Fruit fly (Drosophila melanogaster): ENCODE data around the gene CG34447.

DNA sequence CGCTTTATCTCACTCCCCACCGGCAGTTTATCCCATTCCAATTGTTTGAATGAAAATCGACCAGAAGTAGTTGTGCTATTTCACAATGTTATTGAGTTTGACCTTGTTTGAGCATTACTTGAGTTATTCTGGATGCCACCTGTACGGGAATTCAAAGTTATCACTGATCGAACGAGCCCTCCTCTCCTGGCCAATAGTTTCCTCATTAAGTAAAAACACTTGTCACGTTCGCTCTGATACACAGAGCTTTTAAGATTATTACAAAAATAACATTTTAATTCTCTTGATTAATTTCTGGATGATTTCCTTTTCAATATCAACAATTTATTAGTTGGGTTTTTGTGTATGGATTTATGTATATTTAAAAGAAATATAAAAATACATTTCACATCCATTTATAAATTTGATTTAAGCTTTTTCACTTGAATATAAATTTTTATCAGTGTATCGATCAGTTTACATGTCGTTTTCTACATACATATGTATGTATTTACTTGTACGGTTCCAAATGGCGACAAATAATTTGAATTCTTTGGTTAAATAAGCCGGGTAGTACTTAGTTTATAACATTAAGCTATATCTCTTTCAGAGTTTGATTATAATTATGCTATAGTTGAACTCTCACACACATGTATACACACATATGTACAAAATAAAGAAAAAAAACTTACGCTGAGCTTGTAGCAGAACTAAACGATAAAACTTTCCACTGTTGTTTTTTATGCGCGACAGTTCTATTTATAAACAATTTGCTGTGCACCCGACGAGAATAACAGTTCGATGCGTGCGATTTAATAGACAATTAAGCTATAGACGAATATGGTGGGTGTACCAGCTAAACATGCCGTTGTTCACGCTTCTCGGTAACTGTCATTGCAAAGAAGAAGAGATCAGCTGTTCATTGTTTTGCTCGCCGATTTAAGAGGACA, 45.7 kb downstream of the CG34447 start, which contains the start of the genes CG3609 and CG15390:
- TF ChIP-seq Snoo (tag; optimal IDR thresholded peaks at IDR 0.05) (peak; percentile 60), rn (GFP tag; IDR thresholded peaks at IDR 0.05) (peak; percentile 51; the same call in 1 of the 2 replicates), Ets98B (GFP tag; IDR thresholded peaks at IDR 0.05) (peak; percentile 89), CG32121 (GFP tag; IDR thresholded peaks at IDR 0.05) (peak; percentile 78), gl (tag; optimal IDR thresholded peaks at IDR 0.05) (peak; percentile 72), CG13204 (GFP tag; optimal IDR thresholded peaks at IDR 0.05) (peak; percentile 59)
